Fruit fly (Drosophila melanogaster): ENCODE results near the gene CG8578.

The CG8578 gene

dm6 chrX:15891606-15892345, 47.5 kb downstream of the CG8578 start, which contains the start of gene shi (continued):
- no peak for TF ChIP-seq emc (GFP tag; optimal IDR thresholded peaks at IDR 0.05)
- TF ChIP-seq fd102C (GFP tag; optimal IDR thresholded peaks at IDR 0.05) = no peak
- peak; percentile 48 for TF ChIP-seq CG2120 (GFP tag; optimal IDR thresholded peaks at IDR 0.05)
- TF ChIP-seq CG32532 (GFP tag; IDR thresholded peaks at IDR 0.05) = peak; percentile 47; the same call in 1 of the 2 replicates
- TF ChIP-seq CG17385 (GFP tag; optimal IDR thresholded peaks at IDR 0.05) = no peak
- no peak for TF ChIP-seq CG30431 (GFP tag; optimal IDR thresholded peaks at IDR 0.05)
- TF ChIP-seq nerfin-2 (GFP tag; IDR thresholded peaks at IDR 0.05; ENCODE audit: partially characterized antibody) = peak; percentile 99
- TF ChIP-seq Sin3A (optimal IDR thresholded peaks at IDR 0.05) = peak; percentile 52
- no peak for TF ChIP-seq H15 (GFP tag; IDR thresholded peaks at IDR 0.05)
- TF ChIP-seq cad (GFP tag; optimal IDR thresholded peaks at IDR 0.05) = no peak
- TF ChIP-seq stwl (tag; optimal IDR thresholded peaks at IDR 0.05) = peak; percentile 89
- no peak for TF ChIP-seq CG17912 (GFP tag; optimal IDR thresholded peaks at IDR 0.05)
- peak; percentile 20 for TF ChIP-seq Vsx1 (GFP tag; optimal IDR thresholded peaks at IDR 0.05)
- TF ChIP-seq CG4360 (GFP tag; IDR thresholded peaks at IDR 0.05) = no peak
- TF ChIP-seq CG4730 (GFP tag; IDR thresholded peaks at IDR 0.05) = no peak
- peak; percentile 97 for TF ChIP-seq ewg (GFP tag; optimal IDR thresholded peaks at IDR 0.05)
- no peak for TF ChIP-seq cas (GFP tag; IDR thresholded peaks at IDR 0.05)
- peak; percentile 46 for TF ChIP-seq sug (tag; optimal IDR thresholded peaks at IDR 0.05)
- TF ChIP-seq ap (GFP tag; IDR thresholded peaks at IDR 0.05) = no peak
- TF ChIP-seq CG43689 (GFP tag; IDR thresholded peaks at IDR 0.05) = no peak
- peak; percentile 96 for TF ChIP-seq Scr (GFP tag; IDR thresholded peaks at IDR 0.05; ENCODE audit: partially characterized antibody)
- TF ChIP-seq CG1024 (GFP tag; IDR thresholded peaks at IDR 0.05) = 0 out of 2 replicates have a peak, but pooled peaks have one; percentile 18
- TF ChIP-seq BEAF-32 (GFP tag; optimal IDR thresholded peaks at IDR 0.05) = peak; percentile 98
- peak; percentile 98 for TF ChIP-seq CG7963 (GFP tag; IDR thresholded peaks at IDR 0.05; ENCODE audit: partially characterized antibody)
- no peak for TF ChIP-seq ro (GFP tag; IDR thresholded peaks at IDR 0.05)
- TF ChIP-seq pb (GFP tag; optimal IDR thresholded peaks at IDR 0.05) = no peak
- TF ChIP-seq Hmx (GFP tag; optimal IDR thresholded peaks at IDR 0.05) = no peak
- TF ChIP-seq Bgb (GFP tag; IDR thresholded peaks at IDR 0.05; ENCODE audit: partially characterized antibody) = peak; percentile 99
- peak; percentile 36 for TF ChIP-seq CG33213 (GFP tag; optimal IDR thresholded peaks at IDR 0.05)
- TF ChIP-seq CG16813 (GFP tag; IDR thresholded peaks at IDR 0.05; ENCODE audit: partially characterized antibody) = peak; percentile 98
- peak; percentile 94 for TF ChIP-seq pzg (GFP tag; optimal IDR thresholded peaks at IDR 0.05)
- TF ChIP-seq CG11723 (GFP tag; optimal IDR thresholded peaks at IDR 0.05) = no peak
- TF ChIP-seq zen (tag; optimal IDR thresholded peaks at IDR 0.05) = peak; percentile 46
- no peak for TF ChIP-seq klu (GFP tag; IDR thresholded peaks at IDR 0.05)
- TF ChIP-seq ato (GFP tag; IDR thresholded peaks at IDR 0.05; ENCODE audit: partially characterized antibody) = peak; percentile 99
- TF ChIP-seq dmrt99B (tag; optimal IDR thresholded peaks at IDR 0.05) = no peak
- peak; percentile 29 for TF ChIP-seq CG18599 (GFP tag; optimal IDR thresholded peaks at IDR 0.05)
- peak; percentile 13 for TF ChIP-seq scrt (GFP tag; optimal IDR thresholded peaks at IDR 0.05)
- peak; percentile 99 for TF ChIP-seq hb (GFP tag; IDR thresholded peaks at IDR 0.05; ENCODE audit: partially characterized antibody)
- TF ChIP-seq shn (GFP tag; optimal IDR thresholded peaks at IDR 0.05) = no peak
- peak; percentile 12 for TF ChIP-seq CG13424 (tag; optimal IDR thresholded peaks at IDR 0.05)
- peak; percentile 47 for TF ChIP-seq MBD-R2 (GFP tag; IDR thresholded peaks at IDR 0.05)
- no peak for TF ChIP-seq kah (GFP tag; optimal IDR thresholded peaks at IDR 0.05)
- TF ChIP-seq Oli (tag; optimal IDR thresholded peaks at IDR 0.05) = no peak
- no peak for TF ChIP-seq B-H1 (GFP tag; IDR thresholded peaks at IDR 0.05)
- TF ChIP-seq al (GFP tag; IDR thresholded peaks at IDR 0.05) = 0 out of 2 replicates have a peak, but pooled peaks have one; percentile 20
- peak; percentile 53 for TF ChIP-seq Dp (GFP tag; optimal IDR thresholded peaks at IDR 0.05)
- TF ChIP-seq CG10267 (tag; optimal IDR thresholded peaks at IDR 0.05) = peak; percentile 70
- no peak for TF ChIP-seq CG16863 (GFP tag; optimal IDR thresholded peaks at IDR 0.05)

All from whole organism, embryonic.